Worm (Caenorhabditis elegans): ENCODE data around the gene C17G10.13.

ce11 chrII:5587794-5588193 lies 1.8 kb downstream of the C17G10.13 start:
- no peak for TF ChIP-seq fkh-10 (GFP tag; optimal IDR thresholded peaks at IDR 0.05)
- no peak for TF ChIP-seq T20F7.1 (GFP tag; optimal IDR thresholded peaks at IDR 0.05)

All from whole organism, L4 larva.